Fruit fly (Drosophila melanogaster): ENCODE measurements around the gene Hsp68.
A peak's percentile ranks its signal among the peaks of the same experiment; 100 is the strongest.

The Hsp68 gene

DNA sequence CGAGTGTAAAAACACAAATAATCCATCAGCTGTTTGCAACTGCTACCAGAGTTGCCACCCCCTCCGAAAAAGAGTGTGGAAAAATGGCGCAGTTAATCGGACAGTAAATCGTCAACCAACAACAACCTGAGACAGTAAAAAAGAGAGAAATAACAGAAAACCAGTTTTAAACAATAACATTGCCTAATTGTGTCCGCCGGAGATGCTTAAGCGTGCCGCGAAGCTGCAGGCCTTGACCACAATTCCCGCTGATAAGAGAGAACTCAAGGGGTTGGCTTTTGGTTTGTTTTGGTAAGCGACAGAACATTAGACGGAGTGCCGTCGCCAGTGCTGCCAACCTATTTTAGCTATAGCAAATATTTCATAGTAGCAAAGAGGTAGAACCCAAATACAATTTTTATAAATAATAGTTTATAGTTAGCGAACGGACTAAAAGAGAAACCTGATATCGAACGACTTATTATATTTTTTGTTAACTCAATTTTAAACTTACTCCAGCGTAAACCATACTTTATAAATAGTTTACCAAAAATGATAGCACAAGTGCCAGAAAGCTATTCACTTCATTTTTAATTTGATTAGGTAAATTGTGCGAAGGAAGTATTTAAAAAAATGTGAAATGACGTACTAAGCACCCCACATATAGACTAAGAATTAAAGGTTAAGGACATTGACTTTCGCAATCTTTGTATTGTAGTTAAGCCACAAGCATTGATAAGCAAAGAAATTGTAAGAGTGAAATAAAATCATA, 6.2 kb downstream of the Hsp68 start, which contains the start of the genes Atg6 and Pisd:
Gene Atg6 (minus strand): TSS at position 93 of the 751 bp plus-strand sequence.
Gene Pisd (plus strand): TSS at position 94 of the 751 bp plus-strand sequence.
- TF ChIP-seq CG12605 (GFP tag; IDR thresholded peaks at IDR 0.05) = 0 out of 2 replicates have a peak, but pooled peaks have one; percentile 9
- no peak for TF ChIP-seq CG9948 (tag; optimal IDR thresholded peaks at IDR 0.05)
- TF ChIP-seq CG4496 (GFP tag; IDR thresholded peaks at IDR 0.05) = 0 out of 3 replicates have a peak, but pooled peaks have one; percentile 27
- TF ChIP-seq CG15710 (tag; optimal IDR thresholded peaks at IDR 0.05) = peak; percentile 15
- peak; percentile 6 for TF ChIP-seq Snoo (tag; optimal IDR thresholded peaks at IDR 0.05)
- TF ChIP-seq Ets98B (GFP tag; IDR thresholded peaks at IDR 0.05) = peak; percentile 16; the same call in 1 of the 2 replicates
- peak; percentile 20 for TF ChIP-seq CG8159 (tag; optimal IDR thresholded peaks at IDR 0.05)
- TF ChIP-seq EcR (GFP tag; optimal IDR thresholded peaks at IDR 0.05) = peak; percentile 41
- TF ChIP-seq Pif1A (GFP tag; optimal IDR thresholded peaks at IDR 0.05) = no peak

DNA sequence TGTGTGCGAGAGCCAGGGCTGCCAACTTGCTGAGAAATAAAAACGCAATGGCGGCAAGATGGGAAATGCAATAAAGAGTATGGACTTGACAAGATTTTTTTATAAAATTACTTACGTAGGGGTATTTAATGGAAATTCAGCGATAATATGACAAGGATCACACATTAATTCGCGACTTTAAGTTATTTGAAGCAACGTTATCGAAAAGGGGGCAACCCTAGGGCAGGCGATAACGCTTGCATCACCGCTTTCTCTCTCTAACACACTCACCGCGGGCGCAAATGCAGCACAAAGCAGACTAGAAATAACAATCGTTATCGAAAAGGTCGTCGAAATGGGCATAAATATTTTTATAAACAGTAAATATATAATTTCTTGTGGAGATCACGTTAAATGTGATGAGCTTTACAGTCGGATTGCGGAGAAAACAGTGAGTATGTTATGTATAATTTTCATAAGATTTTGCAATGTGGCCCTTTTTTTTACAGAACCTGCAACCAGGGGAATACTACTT, 9.1 kb downstream of the Hsp68 start, which contains the start of gene Rox8:
Gene Rox8 (minus strand): TSS at position 268 of the 514 bp plus-strand sequence.
- TF ChIP-seq CG34367 (tag; optimal IDR thresholded peaks at IDR 0.05) (peak; percentile 1), fd96Ca (GFP tag; IDR thresholded peaks at IDR 0.05) (0 out of 3 replicates have a peak, but pooled peaks have one; percentile 42), CG15710 (tag; optimal IDR thresholded peaks at IDR 0.05) (peak; percentile 58), CG4496 (GFP tag; IDR thresholded peaks at IDR 0.05) (no peak), CG14655 (GFP tag; optimal IDR thresholded peaks at IDR 0.05) (no peak), CG12605 (GFP tag; IDR thresholded peaks at IDR 0.05) (no peak), CG32121 (GFP tag; IDR thresholded peaks at IDR 0.05) (peak; percentile 31; the same call in 1 of the 2 replicates), Ets98B (GFP tag; IDR thresholded peaks at IDR 0.05) (peak; percentile 8; the same call in 1 of the 2 replicates), CG13204 (GFP tag; optimal IDR thresholded peaks at IDR 0.05) (no peak), Snoo (tag; optimal IDR thresholded peaks at IDR 0.05) (peak; percentile 13), Pif1B (GFP tag; optimal IDR thresholded peaks at IDR 0.05) (no peak), Pif1A (GFP tag; optimal IDR thresholded peaks at IDR 0.05) (peak; percentile 51), D1 (tag; optimal IDR thresholded peaks at IDR 0.05) (no peak), CG10348 (GFP tag; IDR thresholded peaks at IDR 0.05) (no peak), CG17806 (tag; optimal IDR thresholded peaks at IDR 0.05) (no peak), rn (GFP tag; IDR thresholded peaks at IDR 0.05) (no peak), EcR (GFP tag; optimal IDR thresholded peaks at IDR 0.05) (peak; percentile 38), gl (tag; optimal IDR thresholded peaks at IDR 0.05) (no peak), CG8301 (tag; optimal IDR thresholded peaks at IDR 0.05) (no peak), CG9948 (tag; optimal IDR thresholded peaks at IDR 0.05) (no peak), CG8159 (tag; optimal IDR thresholded peaks at IDR 0.05) (peak; percentile 59)

DNA sequence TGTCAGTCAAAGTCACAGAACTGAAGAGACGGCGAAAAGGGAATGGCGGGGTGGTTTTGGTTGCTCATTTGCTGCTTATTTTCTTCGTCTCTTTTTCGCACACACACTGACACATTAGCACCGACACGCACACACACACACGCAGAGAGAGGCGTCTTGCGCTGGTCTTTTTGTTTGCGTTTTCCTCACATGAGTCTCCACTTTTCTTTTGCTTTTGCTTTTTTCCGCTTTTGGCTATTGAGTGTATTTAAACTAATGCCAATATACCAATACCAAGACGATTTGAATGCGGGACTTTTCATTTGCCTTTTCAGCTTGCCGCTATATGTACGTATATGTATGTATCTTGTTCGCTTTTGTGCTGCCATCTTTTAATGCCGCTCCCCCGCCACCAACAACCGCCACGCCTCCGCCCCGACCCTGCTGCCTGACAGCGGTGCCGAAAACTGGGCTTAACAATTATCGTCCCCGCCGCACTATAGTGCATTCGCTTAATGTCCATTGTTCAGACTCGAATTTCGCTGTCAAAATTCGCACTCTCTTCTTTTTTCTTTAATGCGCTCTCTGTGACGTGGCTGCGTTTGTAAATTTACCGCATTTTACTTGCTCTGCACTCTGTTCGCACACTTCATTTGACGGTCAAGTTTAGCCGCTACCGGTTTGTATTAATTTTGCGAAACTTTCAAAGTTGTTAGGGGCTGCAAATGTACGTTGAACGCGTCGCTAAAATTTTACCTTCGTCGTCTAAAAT, 9.7 kb downstream of the Hsp68 start, which contains the start of gene CG5986:
Gene CG5986 (plus strand): TSS at position 565 of the 751 bp plus-strand sequence.
- peak; percentile 55; the same call in 2 of the 3 replicates for TF ChIP-seq fd96Ca (GFP tag; IDR thresholded peaks at IDR 0.05)
- no peak for TF ChIP-seq CG8159 (tag; optimal IDR thresholded peaks at IDR 0.05)
- TF ChIP-seq CG8301 (tag; optimal IDR thresholded peaks at IDR 0.05) = peak; percentile 31
- TF ChIP-seq CG10348 (GFP tag; IDR thresholded peaks at IDR 0.05) = no peak
- TF ChIP-seq CG32121 (GFP tag; IDR thresholded peaks at IDR 0.05) = peak; percentile 73
- peak; percentile 72; the same call in 2 of the 3 replicates for TF ChIP-seq CG4496 (GFP tag; IDR thresholded peaks at IDR 0.05)
- TF ChIP-seq CG15710 (tag; optimal IDR thresholded peaks at IDR 0.05) = peak; percentile 12
- TF ChIP-seq Ets98B (GFP tag; IDR thresholded peaks at IDR 0.05) = peak; percentile 65
- no peak for TF ChIP-seq rn (GFP tag; IDR thresholded peaks at IDR 0.05)
- TF ChIP-seq CG12605 (GFP tag; IDR thresholded peaks at IDR 0.05) = peak; percentile 28; the same call in 1 of the 2 replicates
- TF ChIP-seq CG34367 (tag; optimal IDR thresholded peaks at IDR 0.05) = peak; percentile 13
- TF ChIP-seq gl (tag; optimal IDR thresholded peaks at IDR 0.05) = no peak

DNA sequence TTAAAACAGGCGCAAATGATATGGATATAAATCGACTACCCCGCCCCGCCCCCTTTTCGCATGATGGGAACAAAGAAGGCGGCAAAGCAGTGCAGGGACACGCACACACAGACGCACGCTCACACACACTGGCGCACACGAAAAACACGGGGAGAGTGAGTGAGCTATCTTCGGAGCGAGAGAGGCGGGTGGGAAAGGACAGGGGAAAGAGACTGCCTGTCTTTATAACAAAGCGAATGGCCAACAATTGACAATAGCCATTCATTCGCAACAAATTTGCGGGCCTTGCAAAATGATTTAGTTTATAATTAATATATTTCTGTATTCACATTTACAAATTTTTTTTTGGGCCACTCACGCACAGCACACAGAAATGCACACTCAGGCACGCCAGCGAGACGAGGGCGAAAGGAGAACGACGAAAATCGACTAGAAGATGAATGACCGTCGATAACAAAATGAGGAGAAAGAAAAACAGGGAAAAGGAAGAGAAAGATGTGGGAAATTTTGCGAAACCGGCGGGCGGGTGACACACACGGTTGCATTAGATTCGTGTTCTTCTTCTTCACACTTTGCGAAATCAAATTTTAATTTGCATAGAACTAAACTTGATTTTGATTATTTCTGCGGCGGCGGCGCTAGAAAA, 10.4 kb downstream of the Hsp68 start:
- TF ChIP-seq Snoo (tag; optimal IDR thresholded peaks at IDR 0.05) (no peak), D1 (tag; optimal IDR thresholded peaks at IDR 0.05) (no peak), gl (tag; optimal IDR thresholded peaks at IDR 0.05) (no peak), CG32121 (GFP tag; IDR thresholded peaks at IDR 0.05) (no peak), fd96Ca (GFP tag; IDR thresholded peaks at IDR 0.05) (peak; percentile 24; the same call in 1 of the 3 replicates), CG12605 (GFP tag; IDR thresholded peaks at IDR 0.05) (no peak), CG8301 (tag; optimal IDR thresholded peaks at IDR 0.05) (no peak), Pif1B (GFP tag; optimal IDR thresholded peaks at IDR 0.05) (peak; percentile 1), CG15710 (tag; optimal IDR thresholded peaks at IDR 0.05) (no peak), CG9948 (tag; optimal IDR thresholded peaks at IDR 0.05) (no peak), CG8159 (tag; optimal IDR thresholded peaks at IDR 0.05) (no peak), Ets98B (GFP tag; IDR thresholded peaks at IDR 0.05) (peak; percentile 33), CG14655 (GFP tag; optimal IDR thresholded peaks at IDR 0.05) (no peak), CG34367 (tag; optimal IDR thresholded peaks at IDR 0.05) (no peak), CG10348 (GFP tag; IDR thresholded peaks at IDR 0.05) (no peak), CG4496 (GFP tag; IDR thresholded peaks at IDR 0.05) (no peak), Pif1A (GFP tag; optimal IDR thresholded peaks at IDR 0.05) (peak; percentile 16), CG13204 (GFP tag; optimal IDR thresholded peaks at IDR 0.05) (peak; percentile 13), rn (GFP tag; IDR thresholded peaks at IDR 0.05) (no peak), EcR (GFP tag; optimal IDR thresholded peaks at IDR 0.05) (peak; percentile 77), CG17806 (tag; optimal IDR thresholded peaks at IDR 0.05) (no peak)
